Fruit fly (Drosophila melanogaster) whole organism, embryonic: ENCODE results near the gene rictor.

Experiments used
- CG10147 ChIP-seq: fragments of 200-800 bp; sonication (Bioruptor generic); optimal IDR thresholded peaks from 2 replicates; lab custom pipeline; 2019; ENCODE audit warnings: missing biosample characterization, mild to moderate bottlenecking, missing genetic modification characterization, moderate library complexity
- CG10959 ChIP-seq: fragments of 200-800 bp; sonication (Bioruptor generic); IDR thresholded peaks from 2 replicates; pipeline ENCODE4 v1.3.6; 2022; ENCODE audit warnings: missing biosample characterization, missing genetic modification characterization
- CG10979 ChIP-seq: fragments of 200-800 bp; sonication (Bioruptor generic); optimal IDR thresholded peaks from 2 replicates; lab custom pipeline; 2018; ENCODE audit warnings: missing biosample characterization, mild to moderate bottlenecking, missing genetic modification characterization, moderate library complexity
- CG11093 ChIP-seq: fragments of 200-800 bp; sonication (Bioruptor generic); IDR thresholded peaks from 3 replicates; pipeline ENCODE4 v1.3.6; 2022; ENCODE audit warnings: missing biosample characterization, missing genetic modification characterization
- CG11504 ChIP-seq: fragments of 200-800 bp; sonication (Bioruptor generic); optimal IDR thresholded peaks from 3 replicates; lab custom pipeline; 2019; ENCODE audit warnings: missing biosample characterization, mild to moderate bottlenecking, missing genetic modification characterization, moderate library complexity
- CG12299 ChIP-seq: fragments of 200-800 bp; sonication (Bioruptor generic); optimal IDR thresholded peaks from 2 replicates; lab custom pipeline; 2018; ENCODE audit warnings: missing biosample characterization, mild to moderate bottlenecking, missing genetic modification characterization
- CG12391 ChIP-seq: fragments of 200-800 bp; sonication (Bioruptor generic); optimal IDR thresholded peaks from 3 replicates; lab custom pipeline; 2018; ENCODE audit warnings: missing biosample characterization, mild to moderate bottlenecking, missing genetic modification characterization, moderate library complexity
- CG15514 ChIP-seq: fragments of 200-800 bp; sonication (Bioruptor generic); optimal IDR thresholded peaks from 3 replicates; lab custom pipeline; 2017; ENCODE audit warnings: missing biosample characterization, missing genetic modification characterization, mild to moderate bottlenecking, moderate library complexity, missing genetic modification reagents
- CG1602 ChIP-seq: fragments of 200-800 bp; sonication (Bioruptor generic); optimal IDR thresholded peaks from 3 replicates; lab custom pipeline; 2016; ENCODE audit warnings: missing biosample characterization, missing genetic modification characterization
- CG1647 ChIP-seq: fragments of 200-800 bp; sonication (Bioruptor generic); optimal IDR thresholded peaks from 3 replicates; lab custom pipeline; 2016; ENCODE audit warnings: missing biosample characterization, missing genetic modification characterization
- CG18011 ChIP-seq: fragments of 200-800 bp; sonication (Bioruptor generic); optimal IDR thresholded peaks from 2 replicates; lab custom pipeline; 2017; ENCODE audit warnings: missing biosample characterization, missing genetic modification characterization, mild to moderate bottlenecking, moderate library complexity, missing genotype
- CG18599 ChIP-seq: fragments of 200-800 bp; sonication (Bioruptor generic); optimal IDR thresholded peaks from 3 replicates; lab custom pipeline; 2017; ENCODE audit warnings: missing biosample characterization, missing genetic modification characterization, mild to moderate bottlenecking, moderate library complexity, missing genetic modification reagents
- CG18764 ChIP-seq: fragments of 200-800 bp; sonication (Bioruptor generic); optimal IDR thresholded peaks from 3 replicates; lab custom pipeline; 2016; ENCODE audit warnings: missing biosample characterization, missing genetic modification characterization
- CG2678 ChIP-seq: fragments of 200-800 bp; sonication (Bioruptor generic); optimal IDR thresholded peaks from 3 replicates; lab custom pipeline; 2019; ENCODE audit warnings: missing biosample characterization, mild to moderate bottlenecking, missing genetic modification characterization, moderate library complexity
- CG30020 ChIP-seq: fragments of 200-800 bp; optimal IDR thresholded peaks from 2 replicates; lab custom pipeline; 2019; ENCODE audit warnings: missing biosample characterization, mild to moderate bottlenecking, missing genetic modification characterization, moderate library complexity
- CG31441 ChIP-seq: fragments of 200-800 bp; sonication (Bioruptor generic); IDR thresholded peaks from 2 replicates; pipeline ENCODE4 v1.3.6; 2022; ENCODE audit warnings: missing biosample characterization, missing genetic modification characterization
- CG34224 ChIP-seq: fragments of 200-800 bp; sonication (Bioruptor generic); IDR thresholded peaks from 3 replicates; pipeline ENCODE4 v1.3.6; 2022; ENCODE audit warnings: missing biosample characterization, missing genetic modification characterization; ENCODE audit not compliant: partially characterized antibody
- CG34376 ChIP-seq: fragments of 200-800 bp; sonication (Bioruptor generic); optimal IDR thresholded peaks from 2 replicates; lab custom pipeline; 2018; ENCODE audit warnings: missing biosample characterization, mild to moderate bottlenecking, missing genetic modification characterization
- CG3847 ChIP-seq: fragments of 200-800 bp; sonication (Bioruptor generic); IDR thresholded peaks from 2 replicates; pipeline ENCODE4 v1.3.6; 2022; ENCODE audit warnings: missing biosample characterization, missing genetic modification characterization
- CG4820 ChIP-seq: fragments of 200-800 bp; sonication (Bioruptor generic); optimal IDR thresholded peaks from 3 replicates; lab custom pipeline; 2016; ENCODE audit warnings: missing biosample characterization, missing genetic modification characterization
- CG6175 ChIP-seq: fragments of 200-800 bp; sonication (Bioruptor generic); IDR thresholded peaks from 3 replicates; pipeline ENCODE4 v1.3.6; 2022; ENCODE audit warnings: missing biosample characterization, missing genetic modification characterization
- CG6683 ChIP-seq: fragments of 200-800 bp; sonication (Bioruptor generic); optimal IDR thresholded peaks from 2 replicates; lab custom pipeline; 2017; ENCODE audit warnings: missing biosample characterization, mild to moderate bottlenecking, missing genetic modification characterization, missing genetic modification reagents
- CG9932 ChIP-seq: fragments of 200-800 bp; sonication (Bioruptor generic); IDR thresholded peaks from 2 replicates; pipeline ENCODE4 v1.3.6; 2022; ENCODE audit warnings: missing biosample characterization, missing genetic modification characterization
- Dbx ChIP-seq: fragments of 200-800 bp; sonication (Bioruptor generic); IDR thresholded peaks from 3 replicates; pipeline ENCODE4 v1.3.6; 2022; ENCODE audit warnings: missing biosample characterization, missing genetic modification characterization
- Fer1 ChIP-seq: fragments of 200-800 bp; sonication (Bioruptor generic); optimal IDR thresholded peaks from 2 replicates; lab custom pipeline; 2017; ENCODE audit warnings: missing biosample characterization, mild to moderate bottlenecking, missing genetic modification characterization
- Fer3 ChIP-seq: fragments of 200-800 bp; sonication (Bioruptor generic); optimal IDR thresholded peaks from 2 replicates; lab custom pipeline; 2018; ENCODE audit warnings: missing biosample characterization, mild to moderate bottlenecking, missing genetic modification characterization, moderate library complexity
- GATAe ChIP-seq: fragments of 200-800 bp; sonication (Bioruptor generic); conservative IDR thresholded peaks from 2 replicates; pipeline ENCODE4 v1.3.6; 2022; ENCODE audit warnings: missing biosample characterization, missing genetic modification characterization
- H2.0 ChIP-seq: fragments of 200-800 bp; sonication (Bioruptor generic); IDR thresholded peaks from 2 replicates; pipeline ENCODE4 v1.3.6; 2022; ENCODE audit warnings: missing biosample characterization, missing genetic modification characterization
- Hr3 ChIP-seq: fragments of 200-800 bp; sonication (Bioruptor generic); optimal IDR thresholded peaks from 3 replicates; lab custom pipeline; 2016; ENCODE audit warnings: missing biosample characterization, missing genetic modification characterization
- Jarid2 ChIP-seq: fragments of 200-800 bp; sonication (Bioruptor generic); optimal IDR thresholded peaks from 3 replicates; lab custom pipeline; 2017; ENCODE audit warnings: mild to moderate bottlenecking, missing biosample characterization, missing genetic modification reagents, missing genetic modification characterization
- Rfx ChIP-seq: fragments of 200-800 bp; sonication (Bioruptor generic); IDR thresholded peaks from 2 replicates; pipeline ENCODE4 v1.3.6; 2022; ENCODE audit warnings: missing biosample characterization, missing genetic modification characterization
- Side ChIP-seq: fragments of 200-800 bp; sonication (Bioruptor generic); optimal IDR thresholded peaks from 2 replicates; lab custom pipeline; 2016; ENCODE audit warnings: missing biosample characterization, missing genetic modification characterization
- Sin3A ChIP-seq: fragments of >200 bp; optimal IDR thresholded peaks from 2 replicates; lab custom pipeline; 2018
- Xbp1 ChIP-seq: fragments of 200-800 bp; sonication (Bioruptor generic); optimal IDR thresholded peaks from 3 replicates; lab custom pipeline; 2016; ENCODE audit warnings: missing biosample characterization, mild to moderate bottlenecking, missing genetic modification characterization
- amos ChIP-seq: fragments of 200-800 bp; sonication (Bioruptor generic); IDR thresholded peaks from 2 replicates; pipeline ENCODE4 v1.3.6; 2022; ENCODE audit warnings: missing biosample characterization, missing genetic modification characterization; ENCODE audit not compliant: partially characterized antibody
- cad ChIP-seq: fragments of >200 bp; optimal IDR thresholded peaks from 2 replicates; lab custom pipeline; 2017; ENCODE audit warnings: missing biosample characterization, missing genetic modification characterization
- dm ChIP-seq: fragments of 200-800 bp; sonication (Bioruptor generic); optimal IDR thresholded peaks from 3 replicates; lab custom pipeline; 2016; ENCODE audit warnings: missing biosample characterization, missing genetic modification characterization
- exex ChIP-seq: fragments of 200-800 bp; sonication (Bioruptor generic); optimal IDR thresholded peaks from 4 replicates; lab custom pipeline; 2018; ENCODE audit warnings: missing biosample characterization, mild to moderate bottlenecking, missing genetic modification characterization, moderate library complexity
- inv ChIP-seq: fragments of 200-800 bp; sonication (Bioruptor generic); IDR thresholded peaks from 2 replicates; pipeline ENCODE4 v1.3.6; 2022; ENCODE audit warnings: missing biosample characterization, missing genetic modification characterization; ENCODE audit not compliant: partially characterized antibody
- jumu ChIP-seq: fragments of 200-800 bp; sonication (Bioruptor generic); optimal IDR thresholded peaks from 3 replicates; lab custom pipeline; 2016; ENCODE audit warnings: missing biosample characterization, missing genetic modification characterization
- klu ChIP-seq: fragments of 200-800 bp; sonication (Bioruptor generic); IDR thresholded peaks from 2 replicates; pipeline ENCODE4 v1.3.6; 2022; ENCODE audit warnings: missing biosample characterization, missing genetic modification characterization
- knrl ChIP-seq: fragments of 200-800 bp; sonication (Bioruptor generic); IDR thresholded peaks from 3 replicates; pipeline ENCODE4 v1.3.6; 2022; ENCODE audit warnings: missing biosample characterization, missing genetic modification characterization; ENCODE audit not compliant: partially characterized antibody
- lab ChIP-seq: fragments of 200-800 bp; sonication (Bioruptor generic); optimal IDR thresholded peaks from 3 replicates; lab custom pipeline; 2017; ENCODE audit warnings: missing biosample characterization, missing genetic modification characterization, mild to moderate bottlenecking, moderate library complexity, missing genetic modification reagents
- mirr ChIP-seq: fragments of 200-800 bp; sonication (Bioruptor generic); optimal IDR thresholded peaks from 3 replicates; lab custom pipeline; 2018; ENCODE audit warnings: missing biosample characterization, mild to moderate bottlenecking, missing genetic modification characterization
- nerfin-2 ChIP-seq: fragments of 200-800 bp; sonication (Bioruptor generic); IDR thresholded peaks from 2 replicates; pipeline ENCODE4 v1.3.6; 2022; ENCODE audit warnings: missing biosample characterization, missing genetic modification characterization; ENCODE audit not compliant: partially characterized antibody
- prd ChIP-seq, 3 experiments: fragments of >200 bp in 2 of 3; fragments of 200-800 bp in 1 of 3; sonication (Bioruptor generic) in 1 of 3; optimal IDR thresholded peaks in 2 of 3; IDR thresholded peaks in 1 of 3; 2 replicates in 2 of 3; 3 replicates in 1 of 3; pipeline versions ENCODE4 v1.3.6 to Lab custom; 2017 to 2022; ENCODE audit warnings: missing biosample characterization in 1 of 3, missing genetic modification characterization in 1 of 3
- run ChIP-seq: fragments of 200-800 bp; sonication (Bioruptor generic); optimal IDR thresholded peaks from 3 replicates; lab custom pipeline; 2018; ENCODE audit warnings: missing biosample characterization, mild to moderate bottlenecking, missing genetic modification characterization
- sim ChIP-seq: fragments of 200-800 bp; sonication (Bioruptor generic); IDR thresholded peaks from 2 replicates; pipeline ENCODE4 v1.3.6; 2022; ENCODE audit warnings: missing biosample characterization, missing genetic modification characterization
- sug ChIP-seq: fragments of 200-800 bp; optimal IDR thresholded peaks from 2 replicates; lab custom pipeline; 2019; ENCODE audit warnings: missing biosample characterization, mild to moderate bottlenecking, missing genetic modification characterization, moderate library complexity
- yki ChIP-seq: fragments of >200 bp; optimal IDR thresholded peaks from 3 replicates; lab custom pipeline; 2018

rictor gene

DNA sequence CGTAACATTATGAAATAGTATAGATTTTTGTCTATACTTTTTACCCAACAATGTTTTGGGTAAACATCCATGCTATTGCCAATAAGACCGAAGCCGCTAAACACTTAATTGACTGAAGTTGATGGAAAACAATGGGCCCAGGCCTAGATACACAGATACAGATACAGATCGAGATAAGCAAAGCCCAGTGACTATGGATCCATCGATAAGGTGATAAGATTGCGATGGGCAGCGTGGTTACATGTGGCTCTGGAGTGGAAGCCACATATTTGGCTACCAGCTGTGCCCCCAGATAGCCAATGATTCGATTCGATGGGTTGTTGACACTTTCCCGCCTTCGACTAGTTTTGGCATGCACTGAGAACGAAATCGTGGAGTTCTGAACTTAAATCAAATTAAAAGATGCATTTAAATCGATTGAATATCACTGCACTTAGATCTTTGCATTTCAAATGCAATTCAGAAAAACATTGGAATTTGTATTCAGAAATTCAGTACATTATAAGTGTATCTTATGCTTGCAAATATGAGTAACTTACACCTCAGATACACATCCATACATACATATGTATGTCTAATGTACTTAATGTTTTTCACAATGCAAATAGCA lies 20.7 kb downstream of the rictor start (continued):
- TF ChIP-seq CG34224 (no peak), amos (no peak), CG1602 (GFP tag; lab: Kevin White, UChicago) (no peak), CG18011 (GFP tag; lab: Kevin White, UChicago) (no peak), CG6683 (GFP tag; lab: Kevin White, UChicago) (no peak), CG12391 (tag; lab: Kevin White, UChicago) (no peak), CG30020 (tag; lab: Kevin White, UChicago) (no peak), mirr (peak; percentile 7), Fer3 (tag; lab: Kevin White, UChicago) (no peak), CG18764 (GFP tag; lab: Kevin White, UChicago) (no peak), CG31441 (GFP tag; lab: Robert Waterston, UW) (no peak), inv (GFP tag; lab: Robert Waterston, UW) (no peak), CG6175 (GFP tag; lab: Robert Waterston, UW) (no peak), CG18599 (GFP tag; lab: Kevin White, UChicago) (no peak), CG2678 (tag; lab: Kevin White, UChicago) (peak; percentile 30), CG4820 (no peak), prd (optimal IDR thresholded peaks at IDR 0.05; lab: Kevin White, UChicago) (no peak), prd (GFP tag; IDR thresholded peaks at IDR 0.05; lab: Robert Waterston, UW) (no peak), CG10959 (no peak), CG9932 (GFP tag; lab: Robert Waterston, UW) (no peak), Fer1 (no peak), Jarid2 (GFP tag; lab: Kevin White, UChicago) (no peak), CG10147 (GFP tag; lab: Kevin White, UChicago) (no peak), jumu (GFP tag; lab: Kevin White, UChicago) (no peak), dm (GFP tag; lab: Kevin White, UChicago) (no peak), Xbp1 (GFP tag; lab: Kevin White, UChicago) (no peak), CG11093 (no peak), CG1647 (no peak), Side (GFP tag; lab: Kevin White, UChicago) (no peak)
- TF ChIP-seq, all 482 proteins: peak for 16

DNA sequence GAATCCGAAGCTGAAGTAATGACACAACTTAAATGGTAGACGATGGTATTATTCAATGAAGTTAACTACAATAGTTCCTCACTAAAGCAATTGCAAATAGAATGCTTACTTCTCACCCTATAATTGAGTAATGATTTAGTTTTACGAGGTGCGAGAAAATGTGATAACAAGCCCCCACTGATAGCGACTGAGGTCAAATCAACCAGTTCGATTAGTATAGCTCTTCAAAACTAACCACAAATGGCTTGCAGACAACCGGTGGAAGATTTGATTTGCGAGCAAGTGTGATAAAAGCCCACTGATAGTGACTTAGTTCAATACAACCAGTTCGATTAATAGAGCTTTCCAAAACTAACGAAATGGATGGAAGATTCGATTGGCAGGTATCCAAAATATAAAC lies 21.7 kb downstream of the rictor start:
- no peak for TF ChIP-seq Sin3A
- TF ChIP-seq yki (lab: Kevin White, UChicago): no peak
- peak; percentile 78 for TF ChIP-seq sug (tag; lab: Kevin White, UChicago)
- TF ChIP-seq Hr3: no peak
- no peak for TF ChIP-seq CG12299 (tag; lab: Kevin White, UChicago)
- peak; percentile 37 for TF ChIP-seq CG15514 (GFP tag; lab: Kevin White, UChicago)
- peak; percentile 11 for TF ChIP-seq CG34376 (GFP tag; lab: Kevin White, UChicago)
- no peak for TF ChIP-seq CG6683 (GFP tag; lab: Kevin White, UChicago)
- no peak for TF ChIP-seq CG1647
- TF ChIP-seq mirr: peak; percentile 76
- no peak for TF ChIP-seq CG10979
- peak; percentile 48 for TF ChIP-seq run
- TF ChIP-seq exex: peak; percentile 69

dm6 chrX:19238613-19239012 lies 22.4 kb downstream of the rictor start:
- TF ChIP-seq sim (no peak), knrl (GFP tag; lab: Robert Waterston, UW) (no peak), nerfin-2 (GFP tag; lab: Robert Waterston, UW) (no peak), CG4820 (no peak), Dbx (GFP tag; lab: Robert Waterston, UW) (no peak), sug (tag; lab: Kevin White, UChicago) (no peak), H2.0 (GFP tag; lab: Robert Waterston, UW) (no peak), exex (no peak), klu (GFP tag; lab: Robert Waterston, UW) (no peak), Rfx (GFP tag; lab: Robert Waterston, UW) (no peak), lab (GFP tag; lab: Kevin White, UChicago) (no peak), GATAe (GFP tag; lab: Robert Waterston, UW) (no peak), cad (GFP tag; lab: Kevin White, UChicago) (no peak), CG3847 (no peak), CG11504 (tag; lab: Kevin White, UChicago) (no peak)
